Fruit fly (Drosophila melanogaster) whole organism, embryonic: ENCODE results near the gene CG2267.

ENCODE experiments used
- ATbp ChIP-seq: fragments of 200-800 bp; sonication (Bioruptor generic); optimal IDR thresholded peaks from 2 replicates; lab custom pipeline; 2017; ENCODE audit warnings: missing biosample characterization, mild to moderate bottlenecking, missing genetic modification characterization, missing genetic modification reagents
- B-H2 ChIP-seq: fragments of 200-800 bp; sonication (Bioruptor generic); optimal IDR thresholded peaks from 2 replicates; lab custom pipeline; 2018; ENCODE audit warnings: missing biosample characterization, mild to moderate bottlenecking, missing genetic modification characterization
- C15 ChIP-seq: fragments of 200-800 bp; sonication (Bioruptor generic); IDR thresholded peaks from 3 replicates; pipeline ENCODE4 v1.3.6; 2022; ENCODE audit warnings: missing biosample characterization, missing genetic modification characterization
- CG10431 ChIP-seq: fragments of 200-800 bp; sonication (Bioruptor generic); optimal IDR thresholded peaks from 3 replicates; lab custom pipeline; 2018; ENCODE audit warnings: missing biosample characterization, mild to moderate bottlenecking, missing genetic modification characterization
- CG11398 ChIP-seq: fragments of 200-800 bp; sonication (Bioruptor generic); optimal IDR thresholded peaks from 2 replicates; lab custom pipeline; 2016; ENCODE audit warnings: missing biosample characterization, missing genetic modification characterization
- CG11723 ChIP-seq: fragments of 200-800 bp; sonication (Bioruptor generic); optimal IDR thresholded peaks from 2 replicates; lab custom pipeline; 2017; ENCODE audit warnings: missing biosample characterization, mild to moderate bottlenecking, missing genetic modification characterization
- CG12659 ChIP-seq: fragments of 200-800 bp; sonication (Bioruptor generic); optimal IDR thresholded peaks from 3 replicates; lab custom pipeline; 2017; ENCODE audit warnings: mild to moderate bottlenecking, missing biosample characterization, missing genetic modification reagents, missing genetic modification characterization
- CG13123 ChIP-seq: fragments of 200-800 bp; sonication (Bioruptor generic); optimal IDR thresholded peaks from 2 replicates; lab custom pipeline; 2016; ENCODE audit warnings: missing biosample characterization, missing genetic modification characterization
- CG14014 ChIP-seq: fragments of 200-800 bp; sonication (Bioruptor generic); IDR thresholded peaks from 2 replicates; pipeline ENCODE4 v1.3.6; 2022; ENCODE audit warnings: missing biosample characterization, missing genetic modification characterization
- CG15011 ChIP-seq: fragments of 200-800 bp; sonication (Bioruptor generic); optimal IDR thresholded peaks from 3 replicates; lab custom pipeline; 2018; ENCODE audit warnings: missing biosample characterization, mild to moderate bottlenecking, missing genetic modification characterization
- CG15601 ChIP-seq: fragments of 200-800 bp; sonication (Bioruptor generic); optimal IDR thresholded peaks from 3 replicates; lab custom pipeline; 2019; ENCODE audit warnings: missing biosample characterization, mild to moderate bottlenecking, missing genetic modification characterization, moderate library complexity
- CG1602 ChIP-seq: fragments of 200-800 bp; sonication (Bioruptor generic); optimal IDR thresholded peaks from 3 replicates; lab custom pipeline; 2016; ENCODE audit warnings: missing biosample characterization, missing genetic modification characterization
- CG17802 ChIP-seq: fragments of 200-800 bp; sonication (Bioruptor generic); optimal IDR thresholded peaks from 2 replicates; lab custom pipeline; 2018; ENCODE audit warnings: missing biosample characterization, mild to moderate bottlenecking, missing genetic modification characterization, moderate library complexity
- CG31441 ChIP-seq: fragments of 200-800 bp; sonication (Bioruptor generic); IDR thresholded peaks from 2 replicates; pipeline ENCODE4 v1.3.6; 2022; ENCODE audit warnings: missing biosample characterization, missing genetic modification characterization
- CG3995 ChIP-seq: fragments of 200-800 bp; sonication (Bioruptor generic); optimal IDR thresholded peaks from 3 replicates; lab custom pipeline; 2016; ENCODE audit warnings: missing biosample characterization, missing genetic modification characterization
- CG6272 ChIP-seq: fragments of 200-800 bp; sonication (Bioruptor generic); IDR thresholded peaks from 2 replicates; pipeline ENCODE4 v1.3.6; 2022; ENCODE audit warnings: missing biosample characterization, missing genetic modification characterization
- CG7839 ChIP-seq: fragments of 200-800 bp; sonication (Bioruptor generic); optimal IDR thresholded peaks from 3 replicates; lab custom pipeline; 2018; ENCODE audit warnings: missing biosample characterization, mild to moderate bottlenecking, missing genetic modification characterization, moderate library complexity
- CG8924 ChIP-seq: fragments of 200-800 bp; optimal IDR thresholded peaks from 3 replicates; lab custom pipeline; 2019; ENCODE audit warnings: missing biosample characterization, mild to moderate bottlenecking, missing genetic modification characterization, moderate library complexity
- CG9437 ChIP-seq: fragments of 200-800 bp; sonication (Bioruptor generic); optimal IDR thresholded peaks from 2 replicates; lab custom pipeline; 2018; ENCODE audit warnings: missing biosample characterization, mild to moderate bottlenecking, missing genetic modification characterization
- CG9727 ChIP-seq: fragments of 200-800 bp; sonication (Bioruptor generic); optimal IDR thresholded peaks from 3 replicates; lab custom pipeline; 2017; ENCODE audit warnings: missing biosample characterization, mild to moderate bottlenecking, missing genetic modification characterization
- CG9817 ChIP-seq: fragments of 200-800 bp; sonication (Bioruptor generic); optimal IDR thresholded peaks from 2 replicates; lab custom pipeline; 2018; ENCODE audit warnings: missing biosample characterization, mild to moderate bottlenecking, missing genetic modification characterization, moderate library complexity
- Chrac-16 ChIP-seq: fragments of 200-800 bp; sonication (Bioruptor generic); optimal IDR thresholded peaks from 3 replicates; lab custom pipeline; 2016; ENCODE audit warnings: missing biosample characterization, missing genetic modification characterization
- Fer1 ChIP-seq: fragments of 200-800 bp; sonication (Bioruptor generic); optimal IDR thresholded peaks from 2 replicates; lab custom pipeline; 2017; ENCODE audit warnings: missing biosample characterization, mild to moderate bottlenecking, missing genetic modification characterization
- Fer2 ChIP-seq: fragments of 200-800 bp; sonication (Bioruptor generic); optimal IDR thresholded peaks from 2 replicates; lab custom pipeline; 2018; ENCODE audit warnings: missing biosample characterization, mild to moderate bottlenecking, missing genetic modification characterization, moderate library complexity
- HLH4C ChIP-seq: fragments of 200-800 bp; sonication (Bioruptor generic); IDR thresholded peaks from 3 replicates; pipeline ENCODE4 v1.3.6; 2022; ENCODE audit warnings: missing biosample characterization, missing genetic modification characterization; ENCODE audit not compliant: partially characterized antibody
- HmgZ ChIP-seq: fragments of 200-800 bp; sonication (Bioruptor generic); optimal IDR thresholded peaks from 2 replicates; lab custom pipeline; 2018; ENCODE audit warnings: missing biosample characterization, mild to moderate bottlenecking, missing genetic modification characterization
- Vsx1 ChIP-seq: fragments of 200-800 bp; sonication (Bioruptor generic); optimal IDR thresholded peaks from 2 replicates; lab custom pipeline; 2017; ENCODE audit warnings: missing biosample characterization, mild to moderate bottlenecking, missing genetic modification characterization, missing genetic modification reagents
- ash1 ChIP-seq: fragments of 200-800 bp; sonication (Bioruptor generic); optimal IDR thresholded peaks from 2 replicates; lab custom pipeline; 2018; ENCODE audit warnings: missing biosample characterization, mild to moderate bottlenecking, missing genetic modification characterization
- az2 ChIP-seq: fragments of 200-800 bp; sonication (Bioruptor generic); optimal IDR thresholded peaks from 3 replicates; lab custom pipeline; 2016; ENCODE audit warnings: missing biosample characterization, missing genetic modification characterization
- bab2 ChIP-seq: fragments of 200-800 bp; sonication (Bioruptor generic); optimal IDR thresholded peaks from 2 replicates; lab custom pipeline; 2016; ENCODE audit warnings: missing biosample characterization, missing genetic modification characterization
- chif ChIP-seq, 2 experiments: fragments of 200-800 bp; sonication (Bioruptor generic); optimal IDR thresholded peaks; 3 replicates each; lab custom pipeline; 2016; ENCODE audit warnings: missing biosample characterization in 2 of 2, missing genetic modification characterization in 2 of 2
- ems ChIP-seq: fragments of 200-800 bp; sonication (Bioruptor generic); optimal IDR thresholded peaks from 3 replicates; lab custom pipeline; 2016; ENCODE audit warnings: missing biosample characterization, missing genetic modification characterization
- fd96Cb ChIP-seq: fragments of 200-800 bp; sonication (Bioruptor generic); optimal IDR thresholded peaks from 2 replicates; lab custom pipeline; 2018; ENCODE audit warnings: missing biosample characterization, mild to moderate bottlenecking, missing genetic modification characterization, moderate library complexity
- lola ChIP-seq, 3 experiments: fragments of >200 bp in 2 of 3; fragments of 200-800 bp in 1 of 3; sonication (Bioruptor generic) in 1 of 3; optimal IDR thresholded peaks; 2 replicates each; lab custom pipeline; 2017 to 2019; ENCODE audit warnings: missing biosample characterization in 3 of 3, missing genetic modification characterization in 3 of 3, mild to moderate bottlenecking in 1 of 3, moderate library complexity in 1 of 3
- maf-S ChIP-seq: fragments of 200-800 bp; sonication (Bioruptor generic); optimal IDR thresholded peaks from 2 replicates; lab custom pipeline; 2016; ENCODE audit warnings: missing biosample characterization, missing genetic modification characterization
- onecut ChIP-seq: fragments of 200-800 bp; sonication (Bioruptor generic); IDR thresholded peaks from 2 replicates; pipeline ENCODE4 v1.3.6; 2022; ENCODE audit warnings: missing biosample characterization, missing genetic modification characterization
- phol ChIP-seq: fragments of 200-800 bp; sonication (Bioruptor generic); optimal IDR thresholded peaks from 3 replicates; lab custom pipeline; 2018; ENCODE audit warnings: missing biosample characterization, mild to moderate bottlenecking, missing genetic modification characterization, moderate library complexity
- pnt ChIP-seq: fragments of 200-800 bp; sonication (Bioruptor generic); optimal IDR thresholded peaks from 3 replicates; lab custom pipeline; 2016; ENCODE audit warnings: missing biosample characterization, missing genetic modification characterization
- pum ChIP-seq: fragments of 200-800 bp; sonication (Bioruptor generic); optimal IDR thresholded peaks from 2 replicates; lab custom pipeline; 2016; ENCODE audit warnings: missing biosample characterization, missing genetic modification characterization
- ranshi ChIP-seq: fragments of 200-800 bp; sonication (Bioruptor generic); IDR thresholded peaks from 2 replicates; pipeline ENCODE4 v1.3.6; 2022; ENCODE audit warnings: missing biosample characterization, missing genetic modification characterization
- sens-2 ChIP-seq: fragments of 200-800 bp; sonication (Bioruptor generic); IDR thresholded peaks from 2 replicates; pipeline ENCODE4 v1.3.6; 2022; ENCODE audit warnings: missing biosample characterization, missing genetic modification characterization
- sima ChIP-seq: fragments of 200-800 bp; sonication (Bioruptor generic); optimal IDR thresholded peaks from 2 replicates; lab custom pipeline; 2016; ENCODE audit warnings: missing biosample characterization, missing genetic modification characterization
- usp ChIP-seq: fragments of >200 bp; optimal IDR thresholded peaks from 2 replicates; lab custom pipeline; 2017; ENCODE audit warnings: missing biosample characterization, missing genetic modification characterization

CG2267 gene

dm6 chr3R:30601440-30602256, 27.2 kb downstream of the CG2267 start, which contains the start of the genes CG2246 and CG31021 (continued):
- no peak for TF ChIP-seq CG17802 (tag; lab: Kevin White, UChicago)
- no peak for TF ChIP-seq ATbp (GFP tag; lab: Kevin White, UChicago)
- TF ChIP-seq Chrac-16 (GFP tag; lab: Kevin White, UChicago), result peak; percentile 34
- no peak for TF ChIP-seq CG1602 (GFP tag; lab: Kevin White, UChicago)
- TF ChIP-seq ranshi (GFP tag; lab: Robert Waterston, UW), result peak; percentile 25
- TF ChIP-seq onecut (GFP tag; lab: Robert Waterston, UW), result no peak
- TF ChIP-seq CG14014 (GFP tag; lab: Robert Waterston, UW), result 0 out of 2 replicates have a peak, but pooled peaks have one; percentile 23
- no peak for TF ChIP-seq Fer2
- peak; percentile 65 for TF ChIP-seq phol (tag; lab: Kevin White, UChicago)
- TF ChIP-seq chif (GFP tag; optimal IDR thresholded peaks at IDR 0.05; lab: Kevin White, UChicago), result peak; percentile 43 to 70
- no peak for TF ChIP-seq usp (GFP tag; lab: Kevin White, UChicago)
- peak; percentile 71 for TF ChIP-seq CG8924 (tag; lab: Kevin White, UChicago)
- peak; percentile 44 for TF ChIP-seq HmgZ (tag; lab: Kevin White, UChicago)
- TF ChIP-seq CG9727 (GFP tag; lab: Kevin White, UChicago), result peak; percentile 42
- TF ChIP-seq CG9437 (GFP tag; lab: Kevin White, UChicago), result peak; percentile 17
- no peak for TF ChIP-seq Vsx1 (GFP tag; lab: Kevin White, UChicago)
- peak; percentile 31 for TF ChIP-seq CG15601 (tag; lab: Kevin White, UChicago)
- TF ChIP-seq pum (GFP tag; lab: Kevin White, UChicago), result peak; percentile 72
- TF ChIP-seq maf-S (GFP tag; lab: Kevin White, UChicago), result peak; percentile 2
- peak; percentile 71 for TF ChIP-seq HLH4C (GFP tag; lab: Robert Waterston, UW)
- TF ChIP-seq CG10431 (GFP tag; lab: Kevin White, UChicago), result no peak
- TF ChIP-seq CG11723 (GFP tag; lab: Kevin White, UChicago), result no peak
- peak; percentile 43 for TF ChIP-seq CG13123
- TF ChIP-seq C15 (GFP tag; lab: Robert Waterston, UW), result no peak
- peak; percentile 24 for TF ChIP-seq fd96Cb (tag; lab: Kevin White, UChicago)
- TF ChIP-seq pnt, result peak; percentile 66
- TF ChIP-seq CG6272 (GFP tag; lab: Robert Waterston, UW), result peak; percentile 64
- TF ChIP-seq sima (GFP tag; lab: Kevin White, UChicago), result no peak
- TF ChIP-seq CG15011 (GFP tag; lab: Kevin White, UChicago), result no peak
- peak; percentile 39 for TF ChIP-seq az2 (GFP tag; lab: Kevin White, UChicago)
- no peak for TF ChIP-seq CG11398 (GFP tag; lab: Kevin White, UChicago)
- peak; percentile 47 for TF ChIP-seq CG7839 (tag; lab: Kevin White, UChicago)
- TF ChIP-seq ems (GFP tag; lab: Kevin White, UChicago), result peak; percentile 29
- peak in 1 of 3 experiments; percentile 52 for TF ChIP-seq lola (GFP tag; optimal IDR thresholded peaks at IDR 0.05; lab: Kevin White, UChicago)
- TF ChIP-seq CG12659 (GFP tag; lab: Kevin White, UChicago), result peak; percentile 50
- no peak for TF ChIP-seq ash1
- peak; percentile 61 for TF ChIP-seq CG9817 (tag; lab: Kevin White, UChicago)
- TF ChIP-seq Fer1 (GFP tag; lab: Kevin White, UChicago), result no peak
- peak; percentile 84 for TF ChIP-seq CG3995 (GFP tag; lab: Kevin White, UChicago)
- peak; percentile 51 for TF ChIP-seq bab2 (GFP tag; lab: Kevin White, UChicago)
- peak; percentile 48; the same call in 1 of the 2 replicates for TF ChIP-seq CG31441
- TF ChIP-seq sens-2, result no peak
- peak; percentile 50 for TF ChIP-seq B-H2 (GFP tag; lab: Kevin White, UChicago)
